Worm (Caenorhabditis elegans): Measurements from ENCODE around the gene blos-8.

DNA sequence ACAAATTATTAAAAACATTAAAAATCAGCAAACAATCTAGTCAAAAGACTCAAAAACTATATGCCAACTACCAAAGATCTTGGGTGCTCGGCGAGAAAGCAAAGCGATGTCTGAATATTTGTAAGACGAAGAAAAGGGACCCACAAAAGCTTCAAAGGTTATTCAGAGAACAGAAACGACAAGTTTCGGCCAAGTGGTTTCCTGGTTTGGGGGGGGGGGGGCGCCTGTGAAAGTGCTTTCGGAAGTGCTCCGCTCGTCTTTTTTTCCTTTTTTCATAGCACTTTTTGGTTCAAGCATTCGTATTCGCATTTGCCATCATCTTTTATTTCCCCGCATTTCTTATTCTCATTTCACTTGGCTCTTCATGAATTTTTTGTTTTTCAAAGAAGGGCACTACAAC lies 49.5 kb downstream of the blos-8 start:
- TF ChIP-seq pha-4 (tag; optimal IDR thresholded peaks at IDR 0.05), result no peak
- no peak for TF ChIP-seq unc-55 (GFP tag; optimal IDR thresholded peaks at IDR 0.05)
- no peak for TF ChIP-seq nhr-232 (tag; optimal IDR thresholded peaks at IDR 0.05)
- TF ChIP-seq ama-1 (optimal IDR thresholded peaks at IDR 0.05), result no peak

Measured in whole organism, late embryonic.